Worm (Caenorhabditis elegans) whole organism, L1 larva: ENCODE data around the gene fbxa-61.
A peak's percentile ranks its signal among the peaks of the same experiment; 100 is the strongest.

ENCODE experiments used
- C16A3.4 ChIP-seq: fragments of 150-350 bp; optimal IDR thresholded peaks from 2 replicates; lab custom pipeline; 2014; ENCODE audit warnings: missing biosample characterization, missing genetic modification characterization
- C34B4.2 ChIP-seq: sonication (generic microtip); optimal IDR thresholded peaks from 2 replicates; lab custom pipeline; 2017; ENCODE audit warnings: mild to moderate bottlenecking, missing genetic modification characterization, missing compliant biosample characterization
- F16B12.6 ChIP-seq: fragments of 150-350 bp; optimal IDR thresholded peaks from 2 replicates; lab custom pipeline; 2014; ENCODE audit warnings: missing biosample characterization, missing genetic modification characterization
- aha-1 ChIP-seq: fragments of 150-350 bp; optimal IDR thresholded peaks from 2 replicates; lab custom pipeline; 2014; ENCODE audit warnings: missing biosample characterization, missing genetic modification characterization
- ama-1 ChIP-seq: fragments of 150-350 bp; optimal IDR thresholded peaks from 2 replicates; lab custom pipeline; 2014
- blmp-1 ChIP-seq: fragments of 150-350 bp; optimal IDR thresholded peaks from 2 replicates; lab custom pipeline; 2014; ENCODE audit warnings: missing biosample characterization, missing genetic modification characterization
- ceh-82 ChIP-seq, 3 experiments: fragments of 150-350 bp in 1 of 3; sonication (generic microtip) in 2 of 3; optimal IDR thresholded peaks; 2 replicates each; lab custom pipeline; 2014 to 2017; ENCODE audit warnings: missing biosample characterization in 3 of 3, missing genetic modification characterization in 3 of 3
- dpl-1 ChIP-seq, 3 experiments: fragments of 150-350 bp in 2 of 3; sonication (generic microtip) in 1 of 3; optimal IDR thresholded peaks; 2 replicates each; lab custom pipeline; 2014 to 2017; ENCODE audit warnings: missing biosample characterization in 3 of 3, missing genetic modification characterization in 3 of 3, missing genetic modification reagents in 3 of 3
- efl-1 ChIP-seq, 4 experiments: fragments of 150-350 bp; optimal IDR thresholded peaks in 3 of 4; peaks in 1 of 4; 1 replicate in 1 of 4; 2 replicates in 3 of 4; lab custom pipeline; 2014; ENCODE audit warnings: missing biosample characterization in 2 of 4, missing genetic modification characterization in 2 of 4, missing genetic modification reagents in 2 of 4
- egl-13 ChIP-seq: sonication (generic microtip); optimal IDR thresholded peaks from 2 replicates; lab custom pipeline; 2016; ENCODE audit warnings: missing genotype, missing genetic modification reagents, missing genetic modification characterization, missing compliant biosample characterization
- egl-27 ChIP-seq, 2 experiments: fragments of 150-350 bp in 1 of 2; sonication (generic microtip); optimal IDR thresholded peaks; 3 replicates each; lab custom pipeline; 2017 to 2018; ENCODE audit warnings: missing biosample characterization in 2 of 2, missing genetic modification characterization in 2 of 2, missing genetic modification reagents in 2 of 2
- ets-5 ChIP-seq: fragments of 200-800 bp; sonication (Bioruptor generic); IDR thresholded peaks from 2 replicates; pipeline ENCODE4 v1.3.6; 2022; ENCODE audit warnings: missing genetic modification characterization, missing compliant biosample characterization
- fkh-8 ChIP-seq: sonication (generic microtip); optimal IDR thresholded peaks from 2 replicates; lab custom pipeline; 2016; ENCODE audit warnings: mild to moderate bottlenecking, missing genetic modification characterization, missing compliant biosample characterization
- fos-1 ChIP-seq: fragments of 150-350 bp; optimal IDR thresholded peaks from 2 replicates; lab custom pipeline; 2014; ENCODE audit warnings: missing biosample characterization, missing genetic modification characterization
- hlh-17 ChIP-seq: fragments of 200-800 bp; sonication (Bioruptor generic); optimal IDR thresholded peaks from 2 replicates; lab custom pipeline; 2018; ENCODE audit warnings: missing genetic modification characterization, mild to moderate bottlenecking, missing compliant biosample characterization, moderate library complexity, borderline replicate concordance
- irx-1 ChIP-seq: sonication (generic microtip); optimal IDR thresholded peaks from 2 replicates; lab custom pipeline; 2016; ENCODE audit warnings: missing genetic modification characterization, missing compliant biosample characterization
- jun-1 ChIP-seq: fragments of 150-350 bp; optimal IDR thresholded peaks from 2 replicates; lab custom pipeline; 2014; ENCODE audit warnings: missing biosample characterization, missing genetic modification reagents, missing genetic modification characterization
- lin-13 ChIP-seq: fragments of 150-350 bp; optimal IDR thresholded peaks from 2 replicates; lab custom pipeline; 2014; ENCODE audit warnings: missing biosample characterization, missing genetic modification reagents, missing genetic modification characterization
- lin-35 ChIP-seq, 2 experiments: fragments of 150-350 bp; optimal IDR thresholded peaks; 2 replicates each; lab custom pipeline; 2014; ENCODE audit warnings: missing biosample characterization in 2 of 2, missing genetic modification characterization in 2 of 2, missing genetic modification reagents in 2 of 2
- lin-39 ChIP-seq: fragments of 150-350 bp; optimal IDR thresholded peaks from 2 replicates; lab custom pipeline; 2014; ENCODE audit warnings: missing biosample characterization, missing genetic modification reagents, missing genetic modification characterization
- lsy-2 ChIP-seq, 2 experiments: fragments of 150-350 bp; optimal IDR thresholded peaks; 2 replicates each; lab custom pipeline; 2014; ENCODE audit warnings: missing biosample characterization in 2 of 2, missing genetic modification characterization in 2 of 2
- mef-2 ChIP-seq: fragments of 150-350 bp; optimal IDR thresholded peaks from 2 replicates; lab custom pipeline; 2014; ENCODE audit warnings: missing biosample characterization, missing genetic modification characterization
- mep-1 ChIP-seq: fragments of 150-350 bp; optimal IDR thresholded peaks from 2 replicates; lab custom pipeline; 2014; ENCODE audit warnings: missing biosample characterization, missing genetic modification characterization
- nhr-12 ChIP-seq: sonication (generic microtip); optimal IDR thresholded peaks from 2 replicates; lab custom pipeline; 2017; ENCODE audit warnings: missing biosample characterization, missing genetic modification characterization
- nhr-47 ChIP-seq: sonication (generic microtip); optimal IDR thresholded peaks from 2 replicates; lab custom pipeline; 2016; ENCODE audit warnings: mild to moderate bottlenecking, missing genetic modification characterization, moderate library complexity, missing compliant biosample characterization
- nhr-77 ChIP-seq: fragments of 150-350 bp; optimal IDR thresholded peaks from 2 replicates; lab custom pipeline; 2014; ENCODE audit warnings: missing biosample characterization, missing genetic modification characterization
- nhr-84 ChIP-seq: sonication (generic microtip); optimal IDR thresholded peaks from 2 replicates; lab custom pipeline; 2017; ENCODE audit warnings: missing biosample characterization, missing genetic modification characterization
- nhr-85 ChIP-seq: sonication (generic microtip); peaks from one replicate; lab custom pipeline; 2016; ENCODE audit warnings: missing genetic modification characterization, inconsistent platforms, missing compliant biosample characterization
- pag-3 ChIP-seq: sonication (generic microtip); optimal IDR thresholded peaks from 2 replicates; lab custom pipeline; 2017; ENCODE audit warnings: missing genetic modification characterization, mild to moderate bottlenecking, missing compliant biosample characterization, antibody characterized with exemption, borderline replicate concordance; ENCODE audit not compliant: insufficient read depth
- rnt-1 ChIP-seq: sonication (generic microtip); optimal IDR thresholded peaks from 2 replicates; lab custom pipeline; 2016; ENCODE audit warnings: mild to moderate bottlenecking, missing genetic modification characterization, moderate library complexity, missing compliant biosample characterization
- skn-1 ChIP-seq: fragments of 150-350 bp; optimal IDR thresholded peaks from 2 replicates; lab custom pipeline; 2014; ENCODE audit warnings: missing biosample characterization, missing genetic modification characterization
- snu-23 ChIP-seq: sonication (generic microtip); optimal IDR thresholded peaks from 2 replicates; lab custom pipeline; 2016; ENCODE audit warnings: missing genetic modification characterization, missing compliant biosample characterization
- sptf-1 ChIP-seq: fragments of 150-350 bp; optimal IDR thresholded peaks from 2 replicates; lab custom pipeline; 2014; ENCODE audit warnings: missing biosample characterization, missing genetic modification characterization
- sup-37 ChIP-seq: fragments of 200-800 bp; sonication (Bioruptor generic); optimal IDR thresholded peaks from 2 replicates; lab custom pipeline; 2018; ENCODE audit warnings: mild to moderate bottlenecking, missing genetic modification characterization, missing compliant biosample characterization
- swsn-7 ChIP-seq: sonication (generic microtip); optimal IDR thresholded peaks from 2 replicates; lab custom pipeline; 2016; ENCODE audit warnings: missing genetic modification characterization, missing compliant biosample characterization
- tlp-1 ChIP-seq: fragments of 150-350 bp; optimal IDR thresholded peaks from 2 replicates; lab custom pipeline; 2014; ENCODE audit warnings: missing biosample characterization, missing genetic modification characterization
- unc-130 ChIP-seq: fragments of 150-350 bp; optimal IDR thresholded peaks from 2 replicates; lab custom pipeline; 2017; ENCODE audit warnings: missing biosample characterization, missing genetic modification characterization, inconsistent platforms
- unc-30 ChIP-seq: sonication (generic microtip); optimal IDR thresholded peaks from 2 replicates; lab custom pipeline; 2017; ENCODE audit warnings: missing biosample characterization, missing genetic modification characterization
- unc-98 ChIP-seq: fragments of 200-800 bp; sonication (Bioruptor generic); IDR thresholded peaks from 2 replicates; pipeline ENCODE4 v1.3.6; 2022; ENCODE audit warnings: missing genetic modification characterization, missing compliant biosample characterization
- vab-15 ChIP-seq: sonication (generic microtip); optimal IDR thresholded peaks from 2 replicates; lab custom pipeline; 2017; ENCODE audit warnings: missing genotype, mild to moderate bottlenecking, missing genetic modification characterization, missing compliant biosample characterization
- xbp-1 ChIP-seq: sonication (generic microtip); optimal IDR thresholded peaks from 2 replicates; lab custom pipeline; 2016; ENCODE audit warnings: missing genetic modification characterization, missing compliant biosample characterization
- zip-4 ChIP-seq: fragments of 200-800 bp; sonication (Bioruptor generic); optimal IDR thresholded peaks from 2 replicates; lab custom pipeline; 2018; ENCODE audit warnings: mild to moderate bottlenecking, missing genetic modification characterization, moderate library complexity, missing compliant biosample characterization
- ztf-11 ChIP-seq, 2 experiments: sonication (generic microtip); optimal IDR thresholded peaks; 2 replicates each; lab custom pipeline; 2016 to 2017; ENCODE audit warnings: missing genetic modification characterization in 2 of 2, missing biosample characterization in 1 of 2, missing compliant biosample characterization in 1 of 2

fbxa-61 gene

ce11 chrIII:1201958-1202596 lies 36.8 kb upstream of the fbxa-61 start, which contains the start of the genes mrpl-45 and Y119D3B.12 (continued):
- TF ChIP-seq zip-4: peak; percentile 17
- TF ChIP-seq lsy-2 (tag; optimal IDR thresholded peaks at IDR 0.05; lab: Kevin White, UChicago): peak; percentile 86 to 89

- TF ChIP-seq mef-2 (tag; lab: Kevin White, UChicago) (no peak), C16A3.4 (tag; lab: Kevin White, UChicago) (no peak)
Measured at ce11 chrIII:1205421-1205820, 33.4 kb upstream of the fbxa-61 start.

ce11 chrIII:1206331-1206730 lies 32.5 kb upstream of the fbxa-61 start:
- TF ChIP-seq lin-39 (no peak), F16B12.6 (tag; lab: Kevin White, UChicago) (no peak), lin-35 (GFP tag; optimal IDR thresholded peaks at IDR 0.05; lab: Kevin White, UChicago) (no peak), hlh-17 (GFP tag; lab: Kevin White, UChicago) (no peak), C16A3.4 (tag; lab: Kevin White, UChicago) (no peak)

ce11 chrIII:1207027-1207426 lies 31.8 kb upstream of the fbxa-61 start:
- no peak for TF ChIP-seq sptf-1 (tag; lab: Kevin White, UChicago)
- TF ChIP-seq swsn-7: no peak
- TF ChIP-seq fos-1 (tag; lab: Kevin White, UChicago): no peak
- no peak for TF ChIP-seq unc-30 (tag; lab: Kevin White, UChicago)
- TF ChIP-seq snu-23: no peak
- TF ChIP-seq C34B4.2: no peak

ce11 chrIII:1207852-1208251 lies 31.0 kb upstream of the fbxa-61 start, which contains the start of gene orc-3:
orc-3 (plus strand) TSS chrIII:1208133.
- TF ChIP-seq ets-5 (no peak), ama-1 (no peak), rnt-1 (tag; lab: Kevin White, UChicago) (peak; percentile 64), nhr-85 (tag; lab: Kevin White, UChicago) (peak; percentile 78), dpl-1 (GFP tag; optimal IDR thresholded peaks at IDR 0.05; lab: Kevin White, UChicago) (peak; percentile 86 to 92 (median 90)), efl-1 (optimal IDR thresholded peaks at IDR 0.05; lab: Kevin White, UChicago) (peak; percentile 69 to 92), efl-1 (GFP tag; optimal IDR thresholded peaks at IDR 0.05 in 1 of 2; lab: Kevin White, UChicago) (peak; percentile 93 to 99), lin-35 (GFP tag; optimal IDR thresholded peaks at IDR 0.05; lab: Kevin White, UChicago) (peak; percentile 88 to 95), fkh-8 (tag; lab: Kevin White, UChicago) (no peak), irx-1 (tag; lab: Kevin White, UChicago) (no peak), swsn-7 (no peak), zip-4 (no peak), egl-13 (tag; lab: Kevin White, UChicago) (no peak), lin-13 (GFP tag; lab: Kevin White, UChicago) (peak; percentile 8), blmp-1 (tag; lab: Kevin White, UChicago) (peak; percentile 30), xbp-1 (peak; percentile 9), tlp-1 (tag; lab: Kevin White, UChicago) (no peak), nhr-84 (tag; lab: Kevin White, UChicago) (no peak), nhr-12 (tag; lab: Kevin White, UChicago) (no peak), nhr-47 (tag; lab: Kevin White, UChicago) (no peak), skn-1 (tag; lab: Kevin White, UChicago) (peak; percentile 64), jun-1 (tag; lab: Kevin White, UChicago) (no peak), C34B4.2 (no peak), pag-3 (tag; lab: Kevin White, UChicago) (no peak), unc-130 (peak; percentile 1), C16A3.4 (tag; lab: Kevin White, UChicago) (peak; percentile 47), mep-1 (tag; lab: Kevin White, UChicago) (peak; percentile 55), aha-1 (tag; lab: Kevin White, UChicago) (no peak), unc-98 (GFP tag; lab: Robert Waterston, UW) (no peak), egl-27 (tag; optimal IDR thresholded peaks at IDR 0.05; lab: Kevin White, UChicago) (no peak), lsy-2 (tag; optimal IDR thresholded peaks at IDR 0.05; lab: Kevin White, UChicago) (peak; percentile 20 to 68), F16B12.6 (tag; lab: Kevin White, UChicago) (peak; percentile 62), sup-37 (no peak), nhr-77 (tag; lab: Kevin White, UChicago) (no peak), ztf-11 (tag; optimal IDR thresholded peaks at IDR 0.05; lab: Kevin White, UChicago) (no peak), vab-15 (tag; lab: Kevin White, UChicago) (no peak), ceh-82 (tag; optimal IDR thresholded peaks at IDR 0.05; lab: Kevin White, UChicago) (peak in 2 of 3 experiments; percentile 8 to 36)
